Fruit fly (Drosophila melanogaster) whole organism, prepupa: Measurements from ENCODE around the gene CG10588.

Source experiments
- CG6808 ChIP-seq: fragments of 200-800 bp; sonication (Bioruptor generic); optimal IDR thresholded peaks from 3 replicates; lab custom pipeline; 2017; ENCODE audit warnings: missing biosample characterization, missing genetic modification characterization, mild to moderate bottlenecking, moderate library complexity, missing genetic modification reagents
- dac ChIP-seq: fragments of 200-800 bp; sonication (Bioruptor generic); optimal IDR thresholded peaks from 2 replicates; lab custom pipeline; 2017; ENCODE audit warnings: missing biosample characterization, mild to moderate bottlenecking, missing genetic modification characterization

DNA sequence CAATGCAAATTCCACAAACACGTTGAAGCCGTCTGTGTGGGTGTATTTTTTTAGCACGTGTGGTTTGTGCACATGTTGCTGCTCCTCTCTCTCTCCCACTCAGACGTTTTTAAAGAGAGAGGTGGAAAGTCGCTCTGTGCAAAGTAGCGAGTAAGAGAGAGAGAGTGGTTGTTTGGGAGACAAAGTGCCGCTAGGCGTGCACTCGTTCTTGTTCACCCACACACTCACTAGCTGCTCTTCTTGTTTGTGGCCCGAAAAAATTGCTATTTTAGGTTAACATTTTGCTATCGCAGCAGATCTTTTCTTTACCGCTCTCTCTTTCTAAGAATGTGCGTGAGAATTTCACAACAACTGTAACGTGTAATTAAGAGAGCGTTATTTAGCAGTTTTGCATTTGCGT, 52.2 kb downstream of the CG10588 start:
- TF ChIP-seq CG6808, result no peak
- no peak for TF ChIP-seq dac (GFP tag; lab: Kevin White, UChicago)
